Worm (Caenorhabditis elegans): Measurements from ENCODE around the gene tps-2.

The tps-2 gene

ce11 chrII:14582206-14582605 is 18.5 kb upstream of the tps-2 start, which contains the start of gene C01G12.3:
Gene C01G12.3 (minus strand): TSS chrII:14582306.
- TF ChIP-seq nhr-19 (GFP tag; conservative IDR thresholded peaks at IDR 0.05) = no peak
- TF ChIP-seq hlh-4 (tag; optimal IDR thresholded peaks at IDR 0.05) = no peak
- no peak for TF ChIP-seq C04F5.9 (tag; optimal IDR thresholded peaks at IDR 0.05)
- TF ChIP-seq lin-13 (GFP tag; optimal IDR thresholded peaks at IDR 0.05) = no peak
- TF ChIP-seq snu-23 (GFP tag; optimal IDR thresholded peaks at IDR 0.05) = no peak
- TF ChIP-seq tlp-1 (tag; optimal IDR thresholded peaks at IDR 0.05) = no peak
- TF ChIP-seq vab-15 (tag; optimal IDR thresholded peaks at IDR 0.05) = no peak
- no peak for TF ChIP-seq nhr-84 (tag; optimal IDR thresholded peaks at IDR 0.05)
- no peak for TF ChIP-seq nhr-85 (tag)
- TF ChIP-seq nhr-76 (tag; optimal IDR thresholded peaks at IDR 0.05) = no peak
- TF ChIP-seq C34B4.2 (tag; optimal IDR thresholded peaks at IDR 0.05) = no peak
- no peak for TF ChIP-seq ces-1 (GFP tag; optimal IDR thresholded peaks at IDR 0.05)
- TF ChIP-seq sptf-1 (tag; optimal IDR thresholded peaks at IDR 0.05) = no peak
- TF ChIP-seq zag-1 (tag; optimal IDR thresholded peaks at IDR 0.05) = no peak
- no peak for TF ChIP-seq pag-3 (tag; optimal IDR thresholded peaks at IDR 0.05; ENCODE audit: borderline replicate concordance, insufficient read depth)
- no peak for TF ChIP-seq egl-13 (tag; optimal IDR thresholded peaks at IDR 0.05)
- no peak for TF ChIP-seq ceh-90 (tag; optimal IDR thresholded peaks at IDR 0.05)

ce11 chrII:14587407-14587806 is 13.3 kb upstream of the tps-2 start, which contains the start of gene C01G12.5:
Gene C01G12.5 (minus strand): TSS chrII:14587507.
- TF ChIP-seq egl-27 (tag; optimal IDR thresholded peaks at IDR 0.05) (no peak), unc-62 (GFP tag; optimal IDR thresholded peaks at IDR 0.05) (no peak), pax-3 (tag; optimal IDR thresholded peaks at IDR 0.05) (no peak), nhr-71 (tag; optimal IDR thresholded peaks at IDR 0.05) (no peak), ztf-11 (tag; optimal IDR thresholded peaks at IDR 0.05) (no peak), ceh-90 (tag; optimal IDR thresholded peaks at IDR 0.05) (no peak), lsy-2 (tag; optimal IDR thresholded peaks at IDR 0.05) (no peak), lin-35 (GFP tag; optimal IDR thresholded peaks at IDR 0.05) (no peak), mdl-1 (tag; optimal IDR thresholded peaks at IDR 0.05) (no peak), zip-4 (GFP tag; optimal IDR thresholded peaks at IDR 0.05) (no peak), lin-14 (GFP tag; optimal IDR thresholded peaks at IDR 0.05) (no peak), F16B12.6 (tag; optimal IDR thresholded peaks at IDR 0.05) (no peak), nhr-28 (tag; optimal IDR thresholded peaks at IDR 0.05) (no peak), ceh-82 (tag; optimal IDR thresholded peaks at IDR 0.05) (no peak), dpl-1 (GFP tag; optimal IDR thresholded peaks at IDR 0.05) (no peak)

ce11 chrII:14588162-14588561 is 12.5 kb upstream of the tps-2 start, which contains the start of gene nspb-10:
Gene nspb-10 (minus strand): TSS chrII:14588262.
- TF ChIP-seq sup-37 (GFP tag; optimal IDR thresholded peaks at IDR 0.05) (no peak), grh-1 (GFP tag; IDR thresholded peaks at IDR 0.05) (no peak), rnt-1 (tag; optimal IDR thresholded peaks at IDR 0.05) (no peak), lsy-2 (tag; optimal IDR thresholded peaks at IDR 0.05) (no peak), mab-9 (GFP tag; IDR thresholded peaks at IDR 0.05) (no peak), swsn-7 (tag; optimal IDR thresholded peaks at IDR 0.05) (no peak), unc-130 (tag; optimal IDR thresholded peaks at IDR 0.05) (no peak), mep-1 (tag; optimal IDR thresholded peaks at IDR 0.05) (no peak), xbp-1 (tag; optimal IDR thresholded peaks at IDR 0.05) (no peak), nhr-11 (tag; optimal IDR thresholded peaks at IDR 0.05) (no peak), ztf-4 (tag; optimal IDR thresholded peaks at IDR 0.05) (no peak), unc-62 (GFP tag; optimal IDR thresholded peaks at IDR 0.05) (no peak), fkh-8 (tag; optimal IDR thresholded peaks at IDR 0.05) (no peak)
